Worm (Caenorhabditis elegans): ENCODE measurements around the gene B0410.3.

The B0410.3 gene

ce11 chrX:2933061-2933460 is 41.8 kb upstream of the B0410.3 start, which contains the start of gene fard-1:
Gene fard-1 (plus strand): TSS chrX:2933361.
- no peak for TF ChIP-seq mls-2 (tag; optimal IDR thresholded peaks at IDR 0.05)
- TF ChIP-seq sptf-1 (tag; optimal IDR thresholded peaks at IDR 0.05) = no peak
- no peak for TF ChIP-seq ham-2 (GFP tag; optimal IDR thresholded peaks at IDR 0.05)
- no peak for TF ChIP-seq nhr-28 (tag; optimal IDR thresholded peaks at IDR 0.05)
- no peak for TF ChIP-seq lin-32 (GFP tag; optimal IDR thresholded peaks at IDR 0.05)
- TF ChIP-seq nhr-76 (tag; optimal IDR thresholded peaks at IDR 0.05) = no peak
- TF ChIP-seq flh-1 (GFP tag; optimal IDR thresholded peaks at IDR 0.05) = no peak
- no peak for TF ChIP-seq unc-62 (GFP tag; optimal IDR thresholded peaks at IDR 0.05)
- TF ChIP-seq bed-3 (GFP tag; optimal IDR thresholded peaks at IDR 0.05) = no peak
- no peak for TF ChIP-seq ceh-43 (GFP tag; optimal IDR thresholded peaks at IDR 0.05)
- no peak for TF ChIP-seq ztf-11 (tag; optimal IDR thresholded peaks at IDR 0.05)
- TF ChIP-seq lin-13 (tag; optimal IDR thresholded peaks at IDR 0.05) = no peak
- TF ChIP-seq hlh-1 (tag; optimal IDR thresholded peaks at IDR 0.05) = no peak
- no peak for TF ChIP-seq unc-120 (tag; optimal IDR thresholded peaks at IDR 0.05; ENCODE audit: poor library complexity, severe bottlenecking)

DNA sequence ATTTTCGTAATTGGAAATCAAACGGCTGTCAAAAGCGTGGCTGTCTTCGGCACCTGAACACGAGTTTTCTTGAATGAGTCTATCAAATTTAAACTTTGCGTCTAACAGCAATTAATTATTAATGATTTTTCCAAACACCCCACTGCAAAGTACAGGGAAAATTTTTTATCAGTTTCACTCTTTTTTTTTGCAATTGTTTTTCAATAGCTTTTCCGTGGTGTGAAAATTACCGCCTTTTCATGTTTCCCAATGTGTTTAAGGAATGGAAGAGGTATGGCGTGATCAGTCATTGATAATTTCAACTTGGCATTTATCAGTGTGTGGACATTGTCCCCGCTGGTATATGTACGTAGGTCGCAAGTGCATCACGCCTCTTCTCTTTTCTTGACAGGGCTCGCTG is 40.6 kb upstream of the B0410.3 start:
- no peak for TF ChIP-seq zip-8 (tag; optimal IDR thresholded peaks at IDR 0.05)
- TF ChIP-seq nhr-76 (tag; optimal IDR thresholded peaks at IDR 0.05) = no peak
- TF ChIP-seq lin-13 (tag; optimal IDR thresholded peaks at IDR 0.05) = no peak
- TF ChIP-seq cnd-1 (tag; optimal IDR thresholded peaks at IDR 0.05) = no peak
- no peak for TF ChIP-seq unc-39 (tag; optimal IDR thresholded peaks at IDR 0.05)
- TF ChIP-seq nhr-2 (tag; optimal IDR thresholded peaks at IDR 0.05) = no peak
- TF ChIP-seq blmp-1 (tag; optimal IDR thresholded peaks at IDR 0.05) = no peak
- TF ChIP-seq mep-1 (tag; optimal IDR thresholded peaks at IDR 0.05) = no peak
- no peak for TF ChIP-seq ztf-11 (tag; optimal IDR thresholded peaks at IDR 0.05)
- TF ChIP-seq hlh-1 (tag; optimal IDR thresholded peaks at IDR 0.05) = no peak
- TF ChIP-seq lsy-2 (tag; optimal IDR thresholded peaks at IDR 0.05) = no peak
- no peak for TF ChIP-seq M03D4.4 (tag; optimal IDR thresholded peaks at IDR 0.05)

DNA sequence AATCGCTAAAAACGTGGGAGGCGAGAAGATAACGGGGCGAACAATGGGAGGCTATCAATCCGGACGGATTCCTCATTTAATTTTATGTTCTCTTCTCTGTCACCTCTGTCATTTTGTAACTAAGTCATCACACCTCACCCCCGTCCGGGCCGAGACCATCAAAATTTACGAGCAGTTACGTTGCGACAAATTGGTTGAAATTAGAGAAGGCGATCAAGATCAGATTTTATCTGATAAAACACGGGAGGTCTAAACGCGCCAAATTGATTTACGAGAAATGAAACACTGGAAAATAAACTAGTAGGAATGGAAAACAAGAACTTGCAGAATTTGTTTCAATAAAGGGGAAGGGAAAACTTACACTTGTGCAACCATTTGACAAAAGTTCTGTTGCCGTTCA is 36.8 kb upstream of the B0410.3 start:
- TF ChIP-seq hlh-1 (tag; optimal IDR thresholded peaks at IDR 0.05) (no peak), elt-3 (tag; optimal IDR thresholded peaks at IDR 0.05) (no peak), elt-1 (tag; optimal IDR thresholded peaks at IDR 0.05; ENCODE audit: borderline replicate concordance, insufficient read depth) (peak; percentile 51), unc-62 (GFP tag; optimal IDR thresholded peaks at IDR 0.05) (peak; percentile 50), flh-1 (GFP tag; optimal IDR thresholded peaks at IDR 0.05) (no peak)

ce11 chrX:2927576-2927975 is 36.3 kb upstream of the B0410.3 start:
- TF ChIP-seq unc-120 (tag; optimal IDR thresholded peaks at IDR 0.05; ENCODE audit: poor library complexity, severe bottlenecking) (no peak), ces-1 (GFP tag; optimal IDR thresholded peaks at IDR 0.05) (peak; percentile 68), ztf-11 (tag; optimal IDR thresholded peaks at IDR 0.05) (no peak), unc-62 (GFP tag; optimal IDR thresholded peaks at IDR 0.05) (no peak), ceh-83 (GFP tag; optimal IDR thresholded peaks at IDR 0.05) (no peak), nhr-2 (tag; optimal IDR thresholded peaks at IDR 0.05) (no peak), lsy-2 (tag; optimal IDR thresholded peaks at IDR 0.05) (no peak)

DNA sequence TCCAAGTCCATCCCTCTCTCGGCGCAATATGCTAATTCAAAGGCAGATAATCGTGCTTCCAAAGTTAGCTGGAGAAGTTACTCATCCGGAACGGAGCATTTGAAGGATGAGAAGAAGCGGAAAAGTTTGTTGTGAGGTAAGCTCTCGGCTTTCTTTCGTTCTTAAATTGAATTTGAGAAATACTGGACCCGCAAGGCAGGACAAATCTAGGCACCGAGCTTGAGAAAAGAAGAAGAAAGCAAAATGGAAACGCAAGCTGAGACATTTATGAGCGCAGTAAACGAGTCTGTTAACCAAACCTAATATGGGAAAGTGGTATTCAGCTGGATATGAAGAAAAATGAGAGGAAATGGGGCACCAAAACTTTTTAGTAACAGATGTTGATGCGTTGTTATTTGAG is 34.7 kb upstream of the B0410.3 start:
- peak; percentile 90 for TF ChIP-seq ces-1 (GFP tag; optimal IDR thresholded peaks at IDR 0.05)
- TF ChIP-seq sptf-1 (tag; optimal IDR thresholded peaks at IDR 0.05) = no peak

ce11 chrX:2924438-2924837 is 33.1 kb upstream of the B0410.3 start:
- TF ChIP-seq ces-1 (GFP tag; optimal IDR thresholded peaks at IDR 0.05) = peak; percentile 91
- no peak for TF ChIP-seq zip-8 (tag; optimal IDR thresholded peaks at IDR 0.05)

ce11 chrX:2923888-2924287 is 32.6 kb upstream of the B0410.3 start, which contains the start of gene hst-3.2:
Gene hst-3.2 (minus strand): TSS chrX:2923988.
- TF ChIP-seq elt-1 (tag; optimal IDR thresholded peaks at IDR 0.05; ENCODE audit: borderline replicate concordance, insufficient read depth) = no peak
- TF ChIP-seq unc-120 (tag; optimal IDR thresholded peaks at IDR 0.05; ENCODE audit: poor library complexity, severe bottlenecking) = no peak
- no peak for TF ChIP-seq zip-8 (tag; optimal IDR thresholded peaks at IDR 0.05)
- TF ChIP-seq nhr-2 (tag; optimal IDR thresholded peaks at IDR 0.05) = no peak
- TF ChIP-seq hlh-1 (tag; optimal IDR thresholded peaks at IDR 0.05) = no peak
- no peak for TF ChIP-seq sptf-1 (tag; optimal IDR thresholded peaks at IDR 0.05)
- no peak for TF ChIP-seq nhr-12 (tag; optimal IDR thresholded peaks at IDR 0.05)
- TF ChIP-seq cnd-1 (tag; optimal IDR thresholded peaks at IDR 0.05) = no peak
- TF ChIP-seq pha-4 (tag; optimal IDR thresholded peaks at IDR 0.05) = no peak
- no peak for TF ChIP-seq ceh-39 (tag; optimal IDR thresholded peaks at IDR 0.05)
- TF ChIP-seq ceh-43 (GFP tag; optimal IDR thresholded peaks at IDR 0.05) = no peak
- no peak for TF ChIP-seq unc-62 (GFP tag; optimal IDR thresholded peaks at IDR 0.05)
- TF ChIP-seq drap-1 (GFP tag; optimal IDR thresholded peaks at IDR 0.05) = no peak
- no peak for TF ChIP-seq unc-39 (tag; optimal IDR thresholded peaks at IDR 0.05)
- TF ChIP-seq nhr-28 (tag; optimal IDR thresholded peaks at IDR 0.05) = no peak
- no peak for TF ChIP-seq bed-3 (GFP tag; optimal IDR thresholded peaks at IDR 0.05)
- no peak for TF ChIP-seq nhr-237 (tag; optimal IDR thresholded peaks at IDR 0.05)
- no peak for TF ChIP-seq lin-32 (GFP tag; optimal IDR thresholded peaks at IDR 0.05)
